Fruit fly (Drosophila melanogaster): ENCODE results near the gene CG7888.

The CG7888 gene

DNA sequence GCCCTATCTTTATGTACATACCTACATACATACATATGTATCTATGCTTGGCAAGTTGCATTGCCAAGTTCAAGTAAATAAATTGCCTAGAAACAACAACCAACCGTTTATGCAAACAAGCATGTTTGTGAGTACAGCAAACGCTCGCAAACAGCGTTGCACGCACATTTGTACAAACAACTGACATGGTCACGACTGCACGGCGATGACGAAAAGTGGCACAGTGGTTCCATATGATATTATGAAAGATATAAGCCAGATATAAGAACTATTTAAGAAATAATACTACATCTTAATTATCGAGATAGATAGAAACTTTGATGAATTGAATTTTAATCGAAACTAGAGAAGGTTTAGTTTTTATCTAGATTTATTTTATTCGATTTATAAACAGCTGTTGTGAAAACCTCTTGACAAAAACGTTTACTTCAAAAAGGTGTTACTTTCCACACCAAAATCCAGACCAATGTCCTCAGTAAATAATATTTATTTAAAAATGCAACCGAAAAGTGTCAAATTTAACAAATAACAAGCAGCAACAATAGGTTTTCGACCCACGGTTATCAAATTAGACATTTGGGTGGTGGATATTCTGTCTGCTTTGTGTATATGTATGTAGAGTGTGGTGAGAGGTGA is 36.1 kb downstream of the CG7888 start (continued):
- TF ChIP-seq zen (tag; optimal IDR thresholded peaks at IDR 0.05) = peak; percentile 47
- peak; percentile 63 for TF ChIP-seq CTCF (GFP tag; optimal IDR thresholded peaks at IDR 0.05)
- TF ChIP-seq NC2β (GFP tag; optimal IDR thresholded peaks at IDR 0.05) = peak; percentile 79
- peak; percentile 3 for TF ChIP-seq CG17802 (tag; optimal IDR thresholded peaks at IDR 0.05)
- TF ChIP-seq zf30C (GFP tag; optimal IDR thresholded peaks at IDR 0.05) = no peak
- TF ChIP-seq mirr (GFP tag; optimal IDR thresholded peaks at IDR 0.05) = peak; percentile 19
- peak; percentile 50 for TF ChIP-seq CG8765 (GFP tag; IDR thresholded peaks at IDR 0.05)
- TF ChIP-seq CG9727 (GFP tag; optimal IDR thresholded peaks at IDR 0.05) = peak; percentile 97
- TF ChIP-seq Sin3A (optimal IDR thresholded peaks at IDR 0.05) = no peak
- TF ChIP-seq aop (GFP tag; IDR thresholded peaks at IDR 0.05) = peak; percentile 22; the same call in 1 of the 2 replicates
- TF ChIP-seq usp (GFP tag; optimal IDR thresholded peaks at IDR 0.05) = no peak
- peak; percentile 93 for TF ChIP-seq Sox102F (GFP tag; optimal IDR thresholded peaks at IDR 0.05)
- peak; percentile 94 for TF ChIP-seq Ssrp (tag; optimal IDR thresholded peaks at IDR 0.05)
- TF ChIP-seq p53 (GFP tag; optimal IDR thresholded peaks at IDR 0.05) = peak; percentile 39
- peak; percentile 86 for TF ChIP-seq CG4360 (GFP tag; IDR thresholded peaks at IDR 0.05)
- peak; percentile 32 for TF ChIP-seq Rx (GFP tag; IDR thresholded peaks at IDR 0.05)
- TF ChIP-seq ftz-f1 (GFP tag; optimal IDR thresholded peaks at IDR 0.05) = no peak
- peak; percentile 76 for TF ChIP-seq Dek (tag; optimal IDR thresholded peaks at IDR 0.05)
- TF ChIP-seq HLHmδ (GFP tag; optimal IDR thresholded peaks at IDR 0.05) = peak; percentile 65
- no peak for TF ChIP-seq TFAM (GFP tag; optimal IDR thresholded peaks at IDR 0.05)
- TF ChIP-seq PHDP (tag; optimal IDR thresholded peaks at IDR 0.05) = peak; percentile 89
- TF ChIP-seq stc (GFP tag; IDR thresholded peaks at IDR 0.05) = peak; percentile 69
- peak; percentile 82 for TF ChIP-seq Bteb2 (GFP tag; optimal IDR thresholded peaks at IDR 0.05)
- TF ChIP-seq luna (GFP tag; optimal IDR thresholded peaks at IDR 0.05) = no peak
- peak; percentile 67 for TF ChIP-seq CG7271 (tag; optimal IDR thresholded peaks at IDR 0.05)
- TF ChIP-seq CG17912 (GFP tag; optimal IDR thresholded peaks at IDR 0.05) = no peak
- peak; percentile 83 for TF ChIP-seq CG10959 (GFP tag; IDR thresholded peaks at IDR 0.05)
- TF ChIP-seq CG2889 (GFP tag; IDR thresholded peaks at IDR 0.05) = 0 out of 3 replicates have a peak, but pooled peaks have one; percentile 37
- TF ChIP-seq CG12942 (GFP tag; optimal IDR thresholded peaks at IDR 0.05) = peak; percentile 47
- TF ChIP-seq CG7372 (GFP tag; IDR thresholded peaks at IDR 0.05) = peak; percentile 72; the same call in 1 of the 2 replicates
- peak; percentile 39; the same call in 1 of the 2 replicates for TF ChIP-seq peb (GFP tag; IDR thresholded peaks at IDR 0.05)
- peak; percentile 23; the same call in 1 of the 2 replicates for TF ChIP-seq MBD-R2 (GFP tag; IDR thresholded peaks at IDR 0.05)
- peak; percentile 95 for TF ChIP-seq az2 (GFP tag; optimal IDR thresholded peaks at IDR 0.05)
- TF ChIP-seq jing (GFP tag; optimal IDR thresholded peaks at IDR 0.05) = peak; percentile 79
- TF ChIP-seq CG6791 (GFP tag; IDR thresholded peaks at IDR 0.05; ENCODE audit: partially characterized antibody) = no peak
- TF ChIP-seq sug (tag; optimal IDR thresholded peaks at IDR 0.05) = peak; percentile 78
- TF ChIP-seq ac (GFP tag; optimal IDR thresholded peaks at IDR 0.05) = peak; percentile 75
- peak; percentile 53; the same call in 1 of the 3 replicates for TF ChIP-seq Dbx (GFP tag; IDR thresholded peaks at IDR 0.05)
- TF ChIP-seq lbe (GFP tag; optimal IDR thresholded peaks at IDR 0.05) = peak; percentile 66
- peak; percentile 25 for TF ChIP-seq Neu2 (GFP tag; optimal IDR thresholded peaks at IDR 0.05; ENCODE audit: borderline replicate concordance)
- peak; percentile 85 for TF ChIP-seq CG12219 (GFP tag; optimal IDR thresholded peaks at IDR 0.05)
- peak; percentile 85 for TF ChIP-seq CG6254 (GFP tag; optimal IDR thresholded peaks at IDR 0.05)
- peak; percentile 87 for TF ChIP-seq ara (GFP tag; IDR thresholded peaks at IDR 0.05)
- peak; percentile 94 for TF ChIP-seq CG13424 (tag; optimal IDR thresholded peaks at IDR 0.05)
- peak; percentile 91 for TF ChIP-seq phol (tag; optimal IDR thresholded peaks at IDR 0.05)
- 0 out of 3 replicates have a peak, but pooled peaks have one; percentile 73 for TF ChIP-seq jigr1 (GFP tag; IDR thresholded peaks at IDR 0.05)
- peak; percentile 95 for TF ChIP-seq CoRest (tag; optimal IDR thresholded peaks at IDR 0.05)
- no peak for TF ChIP-seq NFAT (GFP tag; IDR thresholded peaks at IDR 0.05)
- TF ChIP-seq MTF-1 (GFP tag; optimal IDR thresholded peaks at IDR 0.05; ENCODE audit: borderline replicate concordance) = peak; percentile 76
- peak; percentile 68 for TF ChIP-seq CG15514 (GFP tag; optimal IDR thresholded peaks at IDR 0.05)

Measured in whole organism, embryonic.